Worm (Caenorhabditis elegans) whole organism, young adult: ENCODE data around the gene ift-139.

Experiments used
- F23B12.7 ChIP-seq: sonication (generic microtip); optimal IDR thresholded peaks from 2 replicates; lab custom pipeline; 2017; ENCODE audit warnings: missing genetic modification characterization, mild to moderate bottlenecking, missing compliant biosample characterization, antibody characterized with exemption, moderate library complexity; ENCODE audit not compliant: insufficient read depth
- F33H1.4 ChIP-seq: fragments of 200-800 bp; sonication (Bioruptor generic); IDR thresholded peaks from 2 replicates; pipeline ENCODE4 v1.3.6; 2022; ENCODE audit warnings: missing genetic modification reagents, missing genetic modification characterization, missing compliant biosample characterization
- F55B11.4 ChIP-seq: sonication (generic microtip); optimal IDR thresholded peaks from 2 replicates; lab custom pipeline; 2016; ENCODE audit warnings: missing compliant biosample characterization, missing genetic modification characterization, borderline replicate concordance; ENCODE audit not compliant: insufficient read depth
- K11D2.4 ChIP-seq: fragments of 200-800 bp; sonication (Bioruptor generic); IDR thresholded peaks from 2 replicates; pipeline ENCODE4 v1.3.6; 2022; ENCODE audit warnings: missing genetic modification reagents, missing genetic modification characterization, missing compliant biosample characterization
- T07F8.4 ChIP-seq: sonication (generic microtip); optimal IDR thresholded peaks from 2 replicates; lab custom pipeline; 2016; ENCODE audit warnings: mild to moderate bottlenecking, missing genetic modification characterization, moderate library complexity, missing compliant biosample characterization
- Y53F4B.3 ChIP-seq: fragments of 200-800 bp; sonication (Bioruptor generic); IDR thresholded peaks from 2 replicates; pipeline ENCODE4 v1.3.6; 2022; ENCODE audit warnings: missing genetic modification reagents, missing genetic modification characterization, missing compliant biosample characterization
- Y53G8AR.9 ChIP-seq: fragments of 200-800 bp; sonication (Bioruptor generic); conservative IDR thresholded peaks from 2 replicates; pipeline ENCODE4 v1.3.6; 2022; ENCODE audit warnings: missing genetic modification reagents, missing genetic modification characterization, missing compliant biosample characterization
- aptf-3 ChIP-seq: fragments of 200-800 bp; sonication (Bioruptor generic); IDR thresholded peaks from 2 replicates; pipeline ENCODE4 v1.3.6; 2022; ENCODE audit warnings: missing genetic modification characterization, missing compliant biosample characterization
- atf-7 ChIP-seq: sonication (generic microtip); optimal IDR thresholded peaks from 2 replicates; lab custom pipeline; 2017; ENCODE audit warnings: mild to moderate bottlenecking, missing genetic modification characterization, missing compliant biosample characterization
- bed-1 ChIP-seq: fragments of 200-800 bp; sonication (Bioruptor generic); IDR thresholded peaks from 2 replicates; pipeline ENCODE4 v1.3.6; 2022; ENCODE audit warnings: missing genetic modification reagents, missing genetic modification characterization, missing compliant biosample characterization
- ceh-91 ChIP-seq: fragments of 200-800 bp; sonication (Bioruptor generic); IDR thresholded peaks from 2 replicates; pipeline ENCODE4 v1.3.6; 2022; ENCODE audit warnings: missing genetic modification reagents, missing genetic modification characterization, missing compliant biosample characterization
- dox-1 ChIP-seq: fragments of 200-800 bp; sonication (Bioruptor generic); IDR thresholded peaks from 2 replicates; pipeline ENCODE4 v1.3.6; 2022; ENCODE audit warnings: missing genetic modification reagents, missing genetic modification characterization, missing compliant biosample characterization
- dpff-1 ChIP-seq: sonication (generic microtip); optimal IDR thresholded peaks from 2 replicates; lab custom pipeline; 2017; ENCODE audit warnings: mild to moderate bottlenecking, missing genetic modification characterization, missing compliant biosample characterization
- egl-18 ChIP-seq: fragments of 200-800 bp; sonication (Bioruptor generic); IDR thresholded peaks from 2 replicates; pipeline ENCODE4 v1.3.6; 2022; ENCODE audit warnings: missing genetic modification reagents, missing genetic modification characterization, missing compliant biosample characterization
- egl-44 ChIP-seq: fragments of 200-800 bp; sonication (Bioruptor generic); IDR thresholded peaks from 2 replicates; pipeline ENCODE4 v1.3.6; 2022; ENCODE audit warnings: missing genetic modification reagents, missing genetic modification characterization, missing compliant biosample characterization
- egrh-3 ChIP-seq: fragments of 200-800 bp; sonication (Bioruptor generic); IDR thresholded peaks from 2 replicates; pipeline ENCODE4 v1.3.6; 2022; ENCODE audit warnings: missing genetic modification reagents, missing genetic modification characterization, missing compliant biosample characterization
- ekl-4 ChIP-seq: fragments of 200-800 bp; sonication (Bioruptor generic); IDR thresholded peaks from 2 replicates; pipeline ENCODE4 v1.3.6; 2022; ENCODE audit warnings: missing genetic modification reagents, missing genetic modification characterization, missing compliant biosample characterization
- fkh-3 ChIP-seq: sonication (generic microtip); optimal IDR thresholded peaks from 2 replicates; lab custom pipeline; 2016; ENCODE audit warnings: mild to moderate bottlenecking, missing genetic modification characterization, missing compliant biosample characterization
- hmg-1.2 ChIP-seq: fragments of 200-800 bp; sonication (Bioruptor generic); IDR thresholded peaks from 2 replicates; pipeline ENCODE4 v1.3.6; 2022; ENCODE audit warnings: missing genetic modification reagents, missing genetic modification characterization, missing compliant biosample characterization
- hsf-1 ChIP-seq: fragments of 200-800 bp; sonication (Bioruptor generic); IDR thresholded peaks from 2 replicates; pipeline ENCODE4 v1.3.6; 2022; ENCODE audit warnings: missing genetic modification reagents, missing genetic modification characterization, missing compliant biosample characterization
- lin-40 ChIP-seq: sonication (generic microtip); optimal IDR thresholded peaks from 2 replicates; lab custom pipeline; 2016; ENCODE audit warnings: missing genetic modification characterization, mild to moderate bottlenecking, missing compliant biosample characterization, missing genotype, missing genetic modification reagents
- lin-54 ChIP-seq: fragments of 200-800 bp; sonication (Bioruptor generic); optimal IDR thresholded peaks from 2 replicates; lab custom pipeline; 2018; ENCODE audit warnings: mild to moderate bottlenecking, missing genetic modification characterization, missing compliant biosample characterization
- lir-1 ChIP-seq: fragments of 200-800 bp; sonication (Bioruptor generic); conservative IDR thresholded peaks from 2 replicates; pipeline ENCODE4 v1.3.6; 2022; ENCODE audit warnings: missing genetic modification reagents, missing genetic modification characterization, missing compliant biosample characterization
- lsl-1 ChIP-seq: fragments of 200-800 bp; sonication (Bioruptor generic); optimal IDR thresholded peaks from 2 replicates; lab custom pipeline; 2018; ENCODE audit warnings: mild to moderate bottlenecking, missing genetic modification characterization, moderate library complexity, missing compliant biosample characterization
- madf-6 ChIP-seq: fragments of 200-800 bp; sonication (Bioruptor generic); IDR thresholded peaks from 2 replicates; pipeline ENCODE4 v1.3.6; 2022; ENCODE audit warnings: missing genetic modification reagents, missing genetic modification characterization, missing compliant biosample characterization
- madf-8 ChIP-seq: fragments of 200-800 bp; sonication (Bioruptor generic); conservative IDR thresholded peaks from 2 replicates; pipeline ENCODE4 v1.3.6; 2022; ENCODE audit warnings: missing genetic modification reagents, missing genetic modification characterization, missing compliant biosample characterization
- mel-28 ChIP-seq: sonication (generic microtip); optimal IDR thresholded peaks from 2 replicates; lab custom pipeline; 2016; ENCODE audit warnings: borderline replicate concordance, mild to moderate bottlenecking, missing genetic modification characterization, missing compliant biosample characterization
- nhr-120 ChIP-seq: fragments of 200-800 bp; sonication (Bioruptor generic); IDR thresholded peaks from 2 replicates; pipeline ENCODE4 v1.3.6; 2022; ENCODE audit warnings: missing genetic modification characterization, missing compliant biosample characterization
- nhr-80 ChIP-seq: sonication (generic microtip); optimal IDR thresholded peaks from 2 replicates; lab custom pipeline; 2016; ENCODE audit warnings: missing genetic modification characterization, missing compliant biosample characterization
- snpc-1.3 ChIP-seq: sonication (generic microtip); optimal IDR thresholded peaks from 2 replicates; lab custom pipeline; 2017; ENCODE audit warnings: missing genetic modification characterization, mild to moderate bottlenecking, missing compliant biosample characterization, antibody characterized with exemption, moderate library complexity, missing genotype, missing genetic modification reagents; ENCODE audit not compliant: insufficient read depth
- snpc-3.4 ChIP-seq: sonication (generic microtip); optimal IDR thresholded peaks from 2 replicates; lab custom pipeline; 2017; ENCODE audit warnings: missing genetic modification characterization, mild to moderate bottlenecking, missing compliant biosample characterization, antibody characterized with exemption, moderate library complexity, missing genotype, missing genetic modification reagents
- tlf-1 ChIP-seq: fragments of 200-800 bp; sonication (Bioruptor generic); optimal IDR thresholded peaks from 2 replicates; lab custom pipeline; 2018; ENCODE audit warnings: mild to moderate bottlenecking, missing genetic modification characterization, missing compliant biosample characterization
- xnd-1 ChIP-seq: sonication (generic microtip); optimal IDR thresholded peaks from 2 replicates; lab custom pipeline; 2016; ENCODE audit warnings: missing genotype, missing genetic modification reagents, missing genetic modification characterization, missing compliant biosample characterization
- zfh-2 ChIP-seq: fragments of 200-800 bp; sonication (Bioruptor generic); conservative IDR thresholded peaks from 2 replicates; pipeline ENCODE4 v1.3.6; 2022; ENCODE audit warnings: missing genetic modification reagents, missing genetic modification characterization, missing compliant biosample characterization
- ztf-18 ChIP-seq: sonication (generic microtip); optimal IDR thresholded peaks from 2 replicates; lab custom pipeline; 2016; ENCODE audit warnings: missing genotype, mild to moderate bottlenecking, missing genetic modification characterization, missing compliant biosample characterization
- ztf-25 ChIP-seq: fragments of 200-800 bp; sonication (Bioruptor generic); IDR thresholded peaks from 2 replicates; pipeline ENCODE4 v1.3.6; 2022; ENCODE audit warnings: missing genetic modification reagents, missing genetic modification characterization, missing compliant biosample characterization
- ztf-26 ChIP-seq: sonication (generic microtip); optimal IDR thresholded peaks from 2 replicates; lab custom pipeline; 2017; ENCODE audit warnings: missing genetic modification characterization, missing compliant biosample characterization

Gene ift-139

ce11 chrIII:5988991-5989726 is 50.1 kb downstream of the ift-139 start:
- TF ChIP-seq lir-1 (GFP tag; lab: Robert Waterston, UW), result no peak
- TF ChIP-seq lin-54 (GFP tag; lab: Kevin White, UChicago), result peak; percentile 12
- TF ChIP-seq nhr-80, result peak; percentile 74
- TF ChIP-seq aptf-3 (GFP tag; lab: Robert Waterston, UW), result no peak
- TF ChIP-seq zfh-2 (GFP tag; lab: Robert Waterston, UW), result peak; percentile 58; the same call in 1 of the 2 replicates
- 0 out of 2 replicates have a peak, but pooled peaks have one; percentile 6 for TF ChIP-seq hmg-1.2 (GFP tag; lab: Robert Waterston, UW)
- TF ChIP-seq tlf-1 (GFP tag; lab: Kevin White, UChicago), result no peak
- peak; percentile 36; the same call in 1 of the 2 replicates for TF ChIP-seq dox-1 (GFP tag; lab: Robert Waterston, UW)

ce11 chrIII:5988461-5988860 is 50.8 kb downstream of the ift-139 start:
- TF ChIP-seq Y53F4B.3 (GFP tag; lab: Robert Waterston, UW), result no peak
- TF ChIP-seq snpc-3.4 (tag; lab: Kevin White, UChicago), result peak; percentile 61
- TF ChIP-seq atf-7 (tag; lab: Kevin White, UChicago), result no peak
- TF ChIP-seq F33H1.4 (GFP tag; lab: Robert Waterston, UW), result peak; percentile 92
- TF ChIP-seq nhr-120 (GFP tag; lab: Robert Waterston, UW), result no peak
- no peak for TF ChIP-seq egrh-3 (GFP tag; lab: Robert Waterston, UW)
- no peak for TF ChIP-seq ekl-4 (GFP tag; lab: Robert Waterston, UW)
- no peak for TF ChIP-seq F55B11.4 (tag; lab: Kevin White, UChicago)
- no peak for TF ChIP-seq K11D2.4
- TF ChIP-seq dpff-1 (tag; lab: Kevin White, UChicago), result no peak
- peak; percentile 71 for TF ChIP-seq ceh-91 (GFP tag; lab: Robert Waterston, UW)
- no peak for TF ChIP-seq bed-1 (GFP tag; lab: Robert Waterston, UW)
- no peak for TF ChIP-seq lin-54 (GFP tag; lab: Kevin White, UChicago)
- peak; percentile 94 for TF ChIP-seq lsl-1 (GFP tag; lab: Kevin White, UChicago)
- TF ChIP-seq ztf-25 (GFP tag; lab: Robert Waterston, UW), result no peak
- no peak for TF ChIP-seq lir-1 (GFP tag; lab: Robert Waterston, UW)
- no peak for TF ChIP-seq ztf-26 (tag; lab: Kevin White, UChicago)
- no peak for TF ChIP-seq lin-40
- peak; percentile 87 for TF ChIP-seq xnd-1 (tag; lab: Kevin White, UChicago)
- no peak for TF ChIP-seq F23B12.7
- no peak for TF ChIP-seq egl-18 (GFP tag; lab: Robert Waterston, UW)
- no peak for TF ChIP-seq fkh-3 (tag; lab: Kevin White, UChicago)
- TF ChIP-seq Y53G8AR.9, result no peak
- TF ChIP-seq hsf-1, result no peak
- no peak for TF ChIP-seq ztf-18 (tag; lab: Kevin White, UChicago)
- TF ChIP-seq T07F8.4 (tag; lab: Kevin White, UChicago), result no peak
- TF ChIP-seq madf-6 (GFP tag; lab: Robert Waterston, UW), result peak; percentile 92
- no peak for TF ChIP-seq egl-44 (GFP tag; lab: Robert Waterston, UW)
- peak; percentile 73 for TF ChIP-seq madf-8 (GFP tag; lab: Robert Waterston, UW)
- TF ChIP-seq mel-28 (tag; lab: Kevin White, UChicago), result no peak
- peak; percentile 42 for TF ChIP-seq snpc-1.3 (tag; lab: Kevin White, UChicago)
